Worm (Caenorhabditis elegans) whole organism, L1 larva: ENCODE data around the gene fbxa-139.

Experiments used
- ceh-82 ChIP-seq, 3 experiments: fragments of 150-350 bp in 1 of 3; sonication (generic microtip) in 2 of 3; optimal IDR thresholded peaks; 2 replicates each; lab custom pipeline; 2014 to 2017; ENCODE audit warnings: missing biosample characterization in 3 of 3, missing genetic modification characterization in 3 of 3
- elt-3 ChIP-seq, 6 experiments: fragments of 150-350 bp in 1 of 6; sonication (generic microtip); optimal IDR thresholded peaks; 2 replicates each; lab custom pipeline; 2017 to 2018; ENCODE audit warnings: missing biosample characterization in 6 of 6, missing genetic modification characterization in 6 of 6, inconsistent platforms in 1 of 6
- zag-1 ChIP-seq: fragments of 150-350 bp; optimal IDR thresholded peaks from 2 replicates; lab custom pipeline; 2014; ENCODE audit warnings: missing biosample characterization, missing genetic modification characterization
- ztf-11 ChIP-seq, 2 experiments: sonication (generic microtip); optimal IDR thresholded peaks; 2 replicates each; lab custom pipeline; 2016 to 2017; ENCODE audit warnings: missing genetic modification characterization in 2 of 2, missing biosample characterization in 1 of 2, missing compliant biosample characterization in 1 of 2

ce11 chrV:15551642-15552041, 42.8 kb downstream of the fbxa-139 start:
- TF ChIP-seq elt-3 (tag; optimal IDR thresholded peaks at IDR 0.05; lab: Kevin White, UChicago), result peak in 1 of 6 experiments; percentile 30
- TF ChIP-seq ztf-11 (tag; optimal IDR thresholded peaks at IDR 0.05; lab: Kevin White, UChicago), result no peak
- peak in 2 of 3 experiments; percentile 13 to 74 for TF ChIP-seq ceh-82 (tag; optimal IDR thresholded peaks at IDR 0.05; lab: Kevin White, UChicago)
- TF ChIP-seq zag-1 (tag; lab: Kevin White, UChicago), result no peak
